Fruit fly (Drosophila melanogaster) whole organism, embryonic: ENCODE results near the gene CG17118.
A peak's percentile ranks its signal among the peaks of the same experiment; 100 is the strongest.

Experiments used
- ATbp ChIP-seq: fragments of 200-800 bp; sonication (Bioruptor generic); optimal IDR thresholded peaks from 2 replicates; lab custom pipeline; 2017; ENCODE audit warnings: missing biosample characterization, mild to moderate bottlenecking, missing genetic modification characterization, missing genetic modification reagents
- Abd-B ChIP-seq: fragments of 200-800 bp; sonication (Bioruptor generic); optimal IDR thresholded peaks from 2 replicates; lab custom pipeline; 2018; ENCODE audit warnings: missing biosample characterization, mild to moderate bottlenecking, missing genetic modification characterization, moderate library complexity
- Antp ChIP-seq: fragments of 200-800 bp; sonication (Bioruptor generic); optimal IDR thresholded peaks from 3 replicates; lab custom pipeline; 2016; ENCODE audit warnings: missing biosample characterization, missing genetic modification characterization
- Atf6 ChIP-seq: fragments of 200-800 bp; sonication (Bioruptor generic); IDR thresholded peaks from 2 replicates; pipeline ENCODE4 v1.3.6; 2022; ENCODE audit warnings: missing biosample characterization, missing genetic modification characterization
- B-H2 ChIP-seq: fragments of 200-800 bp; sonication (Bioruptor generic); optimal IDR thresholded peaks from 2 replicates; lab custom pipeline; 2018; ENCODE audit warnings: missing biosample characterization, mild to moderate bottlenecking, missing genetic modification characterization
- CG10209 ChIP-seq: fragments of 200-800 bp; sonication (Bioruptor generic); optimal IDR thresholded peaks from 3 replicates; lab custom pipeline; 2017; ENCODE audit warnings: missing biosample characterization, mild to moderate bottlenecking, missing genetic modification characterization, missing genetic modification reagents
- CG10462 ChIP-seq: fragments of 200-800 bp; sonication (Bioruptor generic); optimal IDR thresholded peaks from 2 replicates; lab custom pipeline; 2016; ENCODE audit warnings: missing biosample characterization, missing genetic modification characterization
- CG12155 ChIP-seq: fragments of 200-800 bp; sonication (Bioruptor generic); optimal IDR thresholded peaks from 3 replicates; lab custom pipeline; 2016; ENCODE audit warnings: missing biosample characterization, missing genetic modification characterization
- CG2875 ChIP-seq: fragments of 200-800 bp; sonication (Bioruptor generic); optimal IDR thresholded peaks from 2 replicates; lab custom pipeline; 2017; ENCODE audit warnings: missing biosample characterization, mild to moderate bottlenecking, missing genetic modification characterization, missing genetic modification reagents
- CG2889 ChIP-seq: fragments of 200-800 bp; sonication (Bioruptor generic); IDR thresholded peaks from 3 replicates; pipeline ENCODE4 v1.3.6; 2022; ENCODE audit warnings: missing biosample characterization, missing genetic modification characterization
- CG30403 ChIP-seq: fragments of 200-800 bp; sonication (Bioruptor generic); optimal IDR thresholded peaks from 3 replicates; lab custom pipeline; 2016; ENCODE audit warnings: missing biosample characterization, missing genetic modification characterization
- CG43689 ChIP-seq: fragments of 200-800 bp; sonication (Bioruptor generic); IDR thresholded peaks from 2 replicates; pipeline ENCODE4 v1.3.6; 2022; ENCODE audit warnings: missing biosample characterization, missing genetic modification characterization
- CG4730 ChIP-seq: fragments of 200-800 bp; sonication (Bioruptor generic); IDR thresholded peaks from 2 replicates; pipeline ENCODE4 v1.3.6; 2022; ENCODE audit warnings: missing biosample characterization, missing genetic modification characterization
- CG5245 ChIP-seq: fragments of 200-800 bp; sonication (Bioruptor generic); optimal IDR thresholded peaks from 3 replicates; lab custom pipeline; 2016; ENCODE audit warnings: missing biosample characterization, missing genetic modification characterization
- CG6654 ChIP-seq: fragments of 200-800 bp; sonication (Bioruptor generic); optimal IDR thresholded peaks from 2 replicates; lab custom pipeline; 2017; ENCODE audit warnings: missing biosample characterization, mild to moderate bottlenecking, missing genetic modification characterization
- CG6813 ChIP-seq: fragments of 200-800 bp; sonication (Bioruptor generic); optimal IDR thresholded peaks from 2 replicates; lab custom pipeline; 2017; ENCODE audit warnings: missing biosample characterization, missing genetic modification characterization, mild to moderate bottlenecking, moderate library complexity, missing genetic modification reagents
- CG7745 ChIP-seq: fragments of 200-800 bp; sonication (Bioruptor generic); optimal IDR thresholded peaks from 2 replicates; lab custom pipeline; 2018; ENCODE audit warnings: missing biosample characterization, mild to moderate bottlenecking, missing genetic modification characterization, moderate library complexity
- CG8924 ChIP-seq: fragments of 200-800 bp; optimal IDR thresholded peaks from 3 replicates; lab custom pipeline; 2019; ENCODE audit warnings: missing biosample characterization, mild to moderate bottlenecking, missing genetic modification characterization, moderate library complexity
- CG9437 ChIP-seq: fragments of 200-800 bp; sonication (Bioruptor generic); optimal IDR thresholded peaks from 2 replicates; lab custom pipeline; 2018; ENCODE audit warnings: missing biosample characterization, mild to moderate bottlenecking, missing genetic modification characterization
- D ChIP-seq, 2 experiments: fragments of 200-800 bp in 1 of 2; fragments of >200 bp in 1 of 2; sonication (Bioruptor generic) in 1 of 2; optimal IDR thresholded peaks; 2 replicates in 1 of 2; 3 replicates in 1 of 2; lab custom pipeline; 2017; ENCODE audit warnings: mild to moderate bottlenecking in 1 of 2, missing biosample characterization in 1 of 2, missing genetic modification characterization in 1 of 2, missing genetic modification reagents in 1 of 2
- D19B ChIP-seq: fragments of 200-800 bp; sonication (Bioruptor generic); optimal IDR thresholded peaks from 2 replicates; lab custom pipeline; 2017; ENCODE audit warnings: missing biosample characterization, mild to moderate bottlenecking, missing genetic modification characterization
- Dfd ChIP-seq, 2 experiments: fragments of >200 bp; optimal IDR thresholded peaks; 2 replicates each; lab custom pipeline; 2017; ENCODE audit warnings: missing biosample characterization in 2 of 2, missing genetic modification characterization in 2 of 2
- Dref ChIP-seq: fragments of 200-800 bp; sonication (Bioruptor generic); IDR thresholded peaks from 2 replicates; pipeline ENCODE4 v1.3.6; 2022; ENCODE audit warnings: missing biosample characterization, missing genetic modification characterization
- Hey ChIP-seq: fragments of 200-800 bp; sonication (Bioruptor generic); optimal IDR thresholded peaks from 3 replicates; lab custom pipeline; 2018; ENCODE audit warnings: missing biosample characterization, mild to moderate bottlenecking, missing genetic modification characterization
- HmgD ChIP-seq: fragments of 200-800 bp; sonication (Bioruptor generic); optimal IDR thresholded peaks from 3 replicates; lab custom pipeline; 2016; ENCODE audit warnings: missing biosample characterization, missing genetic modification characterization
- Hmr ChIP-seq: fragments of 200-800 bp; sonication (Bioruptor generic); optimal IDR thresholded peaks from 3 replicates; lab custom pipeline; 2017; ENCODE audit warnings: mild to moderate bottlenecking, missing biosample characterization, missing genetic modification reagents, missing genetic modification characterization
- Hsf ChIP-seq: fragments of 200-800 bp; sonication (Bioruptor generic); optimal IDR thresholded peaks from 3 replicates; lab custom pipeline; 2016; ENCODE audit warnings: missing biosample characterization, missing genetic modification characterization
- NC2α ChIP-seq: fragments of 200-800 bp; sonication (Bioruptor generic); optimal IDR thresholded peaks from 2 replicates; lab custom pipeline; 2016; ENCODE audit warnings: missing biosample characterization, missing genetic modification characterization
- NFAT ChIP-seq: fragments of 200-800 bp; sonication (Bioruptor generic); IDR thresholded peaks from 2 replicates; pipeline ENCODE4 v1.3.6; 2022; ENCODE audit warnings: missing biosample characterization, missing genetic modification characterization
- Oli ChIP-seq: fragments of 200-800 bp; sonication (Bioruptor generic); optimal IDR thresholded peaks from 2 replicates; lab custom pipeline; 2018; ENCODE audit warnings: missing biosample characterization, mild to moderate bottlenecking, missing genetic modification characterization, moderate library complexity
- Rfx ChIP-seq: fragments of 200-800 bp; sonication (Bioruptor generic); IDR thresholded peaks from 2 replicates; pipeline ENCODE4 v1.3.6; 2022; ENCODE audit warnings: missing biosample characterization, missing genetic modification characterization
- Scr ChIP-seq: fragments of 200-800 bp; sonication (Bioruptor generic); IDR thresholded peaks from 2 replicates; pipeline ENCODE4 v1.3.6; 2022; ENCODE audit warnings: missing biosample characterization, missing genetic modification characterization; ENCODE audit not compliant: partially characterized antibody
- Sry-β ChIP-seq: fragments of 200-800 bp; sonication (Bioruptor generic); optimal IDR thresholded peaks from 2 replicates; lab custom pipeline; 2018; ENCODE audit warnings: missing biosample characterization, mild to moderate bottlenecking, missing genetic modification characterization, moderate library complexity
- Trl ChIP-seq, 3 experiments: fragments of >200 bp in 2 of 3; fragments of 200-800 bp in 1 of 3; sonication (Bioruptor generic) in 1 of 3; optimal IDR thresholded peaks; 2 replicates in 1 of 3; 3 replicates in 2 of 3; lab custom pipeline; 2016 to 2017; ENCODE audit warnings: missing biosample characterization in 1 of 3, missing genetic modification characterization in 1 of 3
- ap ChIP-seq: fragments of 200-800 bp; sonication (Bioruptor generic); IDR thresholded peaks from 2 replicates; pipeline ENCODE4 v1.3.6; 2022; ENCODE audit warnings: missing biosample characterization, missing genetic modification characterization
- ato ChIP-seq: fragments of 200-800 bp; sonication (Bioruptor generic); IDR thresholded peaks from 2 replicates; pipeline ENCODE4 v1.3.6; 2022; ENCODE audit warnings: missing biosample characterization, missing genetic modification characterization; ENCODE audit not compliant: partially characterized antibody
- crc ChIP-seq: fragments of 200-800 bp; sonication (Bioruptor generic); optimal IDR thresholded peaks from 2 replicates; lab custom pipeline; 2016; ENCODE audit warnings: missing biosample characterization, missing genetic modification characterization
- crol ChIP-seq: fragments of 200-800 bp; sonication (Bioruptor generic); IDR thresholded peaks from 2 replicates; pipeline ENCODE4 v1.3.6; 2022; ENCODE audit warnings: missing biosample characterization, missing genetic modification characterization
- fd102C ChIP-seq: fragments of 200-800 bp; sonication (Bioruptor generic); optimal IDR thresholded peaks from 2 replicates; lab custom pipeline; 2018; ENCODE audit warnings: missing biosample characterization, mild to moderate bottlenecking, missing genetic modification characterization, moderate library complexity
- gce ChIP-seq: fragments of 200-800 bp; sonication (Bioruptor generic); IDR thresholded peaks from 3 replicates; pipeline ENCODE4 v1.3.6; 2022; ENCODE audit warnings: missing biosample characterization, missing genetic modification characterization
- gcm2 ChIP-seq: fragments of 200-800 bp; sonication (Bioruptor generic); optimal IDR thresholded peaks from 2 replicates; lab custom pipeline; 2016; ENCODE audit warnings: missing biosample characterization, missing genetic modification characterization
- gem ChIP-seq: fragments of 200-800 bp; sonication (Bioruptor generic); optimal IDR thresholded peaks from 2 replicates; lab custom pipeline; 2019; ENCODE audit warnings: missing biosample characterization, mild to moderate bottlenecking, missing genetic modification characterization, moderate library complexity
- gt ChIP-seq: fragments of 200-800 bp; sonication (Bioruptor generic); IDR thresholded peaks from 2 replicates; pipeline ENCODE4 v1.3.6; 2022; ENCODE audit warnings: missing biosample characterization, missing genetic modification characterization
- nom ChIP-seq: fragments of 200-800 bp; sonication (Bioruptor generic); optimal IDR thresholded peaks from 2 replicates; lab custom pipeline; 2017; ENCODE audit warnings: missing biosample characterization, missing genetic modification characterization, mild to moderate bottlenecking, moderate library complexity, missing genetic modification reagents
- pros ChIP-seq: fragments of 200-800 bp; sonication (Bioruptor generic); optimal IDR thresholded peaks from 3 replicates; lab custom pipeline; 2019; ENCODE audit warnings: missing biosample characterization, mild to moderate bottlenecking, missing genetic modification characterization, moderate library complexity
- seq ChIP-seq: fragments of 200-800 bp; sonication (Bioruptor generic); IDR thresholded peaks from 2 replicates; pipeline ENCODE4 v1.3.6; 2022; ENCODE audit warnings: missing biosample characterization, missing genetic modification characterization
- sisA ChIP-seq: fragments of 200-800 bp; sonication (Bioruptor generic); IDR thresholded peaks from 2 replicates; pipeline ENCODE4 v1.3.6; 2022; ENCODE audit warnings: missing biosample characterization, missing genetic modification characterization
- unc-4 ChIP-seq: fragments of 200-800 bp; sonication (Bioruptor generic); IDR thresholded peaks from 2 replicates; pipeline ENCODE4 v1.3.6; 2022; ENCODE audit warnings: missing biosample characterization, missing genetic modification characterization; ENCODE audit not compliant: partially characterized antibody

The CG17118 gene

dm6 chr2L:10751879-10752620 lies 22.0 kb downstream of the CG17118 start (continued):
- TF ChIP-seq CG5245 (GFP tag; lab: Kevin White, UChicago) (peak; percentile 84), CG2889 (GFP tag; lab: Robert Waterston, UW) (no peak), Abd-B (GFP tag; lab: Kevin White, UChicago) (peak; percentile 60), CG4730 (peak; percentile 61; the same call in 1 of the 2 replicates), Hey (tag; lab: Kevin White, UChicago) (peak; percentile 81), Trl (optimal IDR thresholded peaks at IDR 0.05; lab: Kevin White, UChicago) (no peak), Trl (GFP tag; optimal IDR thresholded peaks at IDR 0.05; lab: Kevin White, UChicago) (peak; percentile 94), ATbp (GFP tag; lab: Kevin White, UChicago) (peak; percentile 98), Oli (tag; lab: Kevin White, UChicago) (peak; percentile 75), Scr (no peak), CG9437 (GFP tag; lab: Kevin White, UChicago) (peak; percentile 19), pros (GFP tag; lab: Kevin White, UChicago) (peak; percentile 39), CG2875 (peak; percentile 97), HmgD (peak; percentile 88), unc-4 (GFP tag; lab: Robert Waterston, UW) (no peak), CG6654 (GFP tag; lab: Kevin White, UChicago) (peak; percentile 69), gt (GFP tag; lab: Robert Waterston, UW) (peak; percentile 41; the same call in 1 of the 2 replicates), ap (peak; percentile 52; the same call in 1 of the 2 replicates), CG10462 (peak; percentile 86), CG6813 (peak; percentile 96), B-H2 (GFP tag; lab: Kevin White, UChicago) (peak; percentile 3), nom (GFP tag; lab: Kevin White, UChicago) (no peak), Hmr (GFP tag; lab: Kevin White, UChicago) (peak; percentile 82), sisA (GFP tag; lab: Robert Waterston, UW) (no peak), CG30403 (GFP tag; lab: Kevin White, UChicago) (peak; percentile 28), D (optimal IDR thresholded peaks at IDR 0.05; lab: Kevin White, UChicago) (no peak), D (GFP tag; optimal IDR thresholded peaks at IDR 0.05; lab: Kevin White, UChicago) (peak; percentile 93), seq (peak; percentile 90), Antp (peak; percentile 74), CG8924 (tag; lab: Kevin White, UChicago) (peak; percentile 72), gem (tag; lab: Kevin White, UChicago) (peak; percentile 90), D19B (GFP tag; lab: Kevin White, UChicago) (no peak), CG10209 (GFP tag; lab: Kevin White, UChicago) (peak; percentile 95), Hsf (peak; percentile 78), gce (peak; percentile 92), CG12155 (peak; percentile 44), Dref (no peak), Sry-β (GFP tag; lab: Kevin White, UChicago) (peak; percentile 72), NFAT (no peak), ato (GFP tag; lab: Robert Waterston, UW) (no peak), crol (GFP tag; lab: Robert Waterston, UW) (peak; percentile 83), Dfd (GFP tag; optimal IDR thresholded peaks at IDR 0.05; lab: Kevin White, UChicago) (no peak), crc (GFP tag; lab: Kevin White, UChicago) (peak; percentile 54), gcm2 (GFP tag; lab: Kevin White, UChicago) (peak; percentile 67), Rfx (GFP tag; lab: Robert Waterston, UW) (peak; percentile 54; the same call in 1 of the 2 replicates), CG7745 (tag; lab: Kevin White, UChicago) (peak; percentile 93), fd102C (peak; percentile 91), CG43689 (GFP tag; lab: Robert Waterston, UW) (0 out of 2 replicates have a peak, but pooled peaks have one; percentile 36), NC2α (peak; percentile 96), Atf6 (GFP tag; lab: Robert Waterston, UW) (0 out of 2 replicates have a peak, but pooled peaks have one; percentile 37)
